Worm (Caenorhabditis elegans) whole organism, L1 larva: ENCODE results near the gene Y39B6A.34.

Experiments
- ces-1 ChIP-seq: fragments of 150-350 bp; optimal IDR thresholded peaks from 2 replicates; lab custom pipeline; 2014; ENCODE audit warnings: missing biosample characterization, missing genetic modification reagents, missing genetic modification characterization
- elt-2 ChIP-seq: sonication (generic microtip); optimal IDR thresholded peaks from 2 replicates; lab custom pipeline; 2016; ENCODE audit warnings: missing genetic modification characterization, mild to moderate bottlenecking, inconsistent platforms, missing compliant biosample characterization, missing genetic modification reagents
- jun-1 ChIP-seq: fragments of 150-350 bp; optimal IDR thresholded peaks from 2 replicates; lab custom pipeline; 2014; ENCODE audit warnings: missing biosample characterization, missing genetic modification reagents, missing genetic modification characterization
- nhr-237 ChIP-seq: fragments of 150-350 bp; optimal IDR thresholded peaks from 2 replicates; lab custom pipeline; 2014; ENCODE audit warnings: missing biosample characterization, missing genetic modification characterization
- pax-3 ChIP-seq: fragments of 200-800 bp; sonication (Bioruptor generic); optimal IDR thresholded peaks from 2 replicates; lab custom pipeline; 2018; ENCODE audit warnings: mild to moderate bottlenecking, missing genetic modification characterization, moderate library complexity, missing compliant biosample characterization
- swsn-7 ChIP-seq: sonication (generic microtip); optimal IDR thresholded peaks from 2 replicates; lab custom pipeline; 2016; ENCODE audit warnings: missing genetic modification characterization, missing compliant biosample characterization
- tlp-1 ChIP-seq: fragments of 150-350 bp; optimal IDR thresholded peaks from 2 replicates; lab custom pipeline; 2014; ENCODE audit warnings: missing biosample characterization, missing genetic modification characterization
- unc-62 ChIP-seq: fragments of 150-350 bp; optimal IDR thresholded peaks from 2 replicates; lab custom pipeline; 2014; ENCODE audit warnings: missing biosample characterization, missing genetic modification reagents, missing genetic modification characterization
- ztf-4 ChIP-seq: fragments of 150-350 bp; optimal IDR thresholded peaks from 2 replicates; lab custom pipeline; 2014; ENCODE audit warnings: missing biosample characterization, missing genetic modification characterization

DNA sequence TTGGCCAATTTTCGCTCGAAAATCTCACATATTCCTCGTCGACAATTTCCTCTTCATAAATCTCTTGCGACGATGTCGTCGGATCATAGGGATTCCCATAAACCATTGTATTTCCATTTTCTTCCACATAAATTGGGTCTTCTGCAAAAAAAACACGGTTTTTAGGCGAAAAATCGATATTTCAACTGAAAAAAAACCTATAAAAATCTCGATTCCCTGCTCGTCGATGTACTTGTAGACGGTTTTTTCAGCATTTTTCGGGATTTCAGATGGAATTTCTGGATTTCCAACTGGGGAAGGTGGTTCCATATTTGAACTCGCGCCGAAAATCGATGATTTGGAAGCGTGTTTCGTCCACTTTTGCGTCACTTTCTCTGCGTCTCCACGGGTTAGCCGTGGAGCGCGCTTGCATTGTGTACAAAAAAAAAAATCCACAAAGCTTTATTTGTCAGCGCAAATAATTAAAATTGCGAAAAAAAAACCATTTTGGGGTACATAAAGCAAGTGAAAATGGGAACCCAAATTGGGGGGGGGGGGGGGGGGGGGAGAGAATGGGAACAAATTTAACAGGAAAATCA, 33.2 kb upstream of the Y39B6A.34 start, which contains the start of gene Y39B6A.43:
- TF ChIP-seq elt-2 (tag; lab: Kevin White, UChicago) = peak; percentile 85
- no peak for TF ChIP-seq unc-62
- TF ChIP-seq pax-3 (tag; lab: Kevin White, UChicago) = peak; percentile 94
- TF ChIP-seq nhr-237 (tag; lab: Kevin White, UChicago) = peak; percentile 88
- TF ChIP-seq ztf-4 (tag; lab: Kevin White, UChicago) = peak; percentile 91
- TF ChIP-seq jun-1 = peak; percentile 96
- TF ChIP-seq swsn-7 (tag; lab: Kevin White, UChicago) = peak; percentile 96
- no peak for TF ChIP-seq tlp-1 (tag; lab: Kevin White, UChicago)
- TF ChIP-seq ces-1 (GFP tag; lab: Kevin White, UChicago) = no peak
